Fruit fly (Drosophila melanogaster) whole organism, embryonic: ENCODE data around the gene CG13454.

Experiments used
- Aef1 ChIP-seq: fragments of 200-800 bp; sonication (Bioruptor generic); IDR thresholded peaks from 3 replicates; pipeline ENCODE4 v1.3.6; 2022; ENCODE audit warnings: missing biosample characterization, missing genetic modification characterization
- Atf6 ChIP-seq: fragments of 200-800 bp; sonication (Bioruptor generic); IDR thresholded peaks from 2 replicates; pipeline ENCODE4 v1.3.6; 2022; ENCODE audit warnings: missing biosample characterization, missing genetic modification characterization
- Bgb ChIP-seq: fragments of 200-800 bp; sonication (Bioruptor generic); IDR thresholded peaks from 2 replicates; pipeline ENCODE4 v1.3.6; 2022; ENCODE audit warnings: missing biosample characterization, missing genetic modification characterization; ENCODE audit not compliant: partially characterized antibody
- CG10147 ChIP-seq: fragments of 200-800 bp; sonication (Bioruptor generic); optimal IDR thresholded peaks from 2 replicates; lab custom pipeline; 2019; ENCODE audit warnings: missing biosample characterization, mild to moderate bottlenecking, missing genetic modification characterization, moderate library complexity
- CG10462 ChIP-seq: fragments of 200-800 bp; sonication (Bioruptor generic); optimal IDR thresholded peaks from 2 replicates; lab custom pipeline; 2016; ENCODE audit warnings: missing biosample characterization, missing genetic modification characterization
- CG12155 ChIP-seq: fragments of 200-800 bp; sonication (Bioruptor generic); optimal IDR thresholded peaks from 3 replicates; lab custom pipeline; 2016; ENCODE audit warnings: missing biosample characterization, missing genetic modification characterization
- CG12769 ChIP-seq: fragments of 200-800 bp; sonication (Bioruptor generic); optimal IDR thresholded peaks from 2 replicates; lab custom pipeline; 2019; ENCODE audit warnings: missing biosample characterization, mild to moderate bottlenecking, missing genetic modification characterization, moderate library complexity
- CG14667 ChIP-seq: fragments of 200-800 bp; sonication (Bioruptor generic); IDR thresholded peaks from 2 replicates; pipeline ENCODE4 v1.3.6; 2022; ENCODE audit warnings: missing biosample characterization, missing genetic modification characterization
- CG14710 ChIP-seq: fragments of 200-800 bp; sonication (Bioruptor generic); optimal IDR thresholded peaks from 3 replicates; lab custom pipeline; 2019; ENCODE audit warnings: missing biosample characterization, mild to moderate bottlenecking, missing genetic modification characterization, moderate library complexity
- CG15269 ChIP-seq: fragments of 200-800 bp; sonication (Bioruptor generic); optimal IDR thresholded peaks from 2 replicates; lab custom pipeline; 2018; ENCODE audit warnings: missing biosample characterization, mild to moderate bottlenecking, missing genetic modification characterization, moderate library complexity
- CG30020 ChIP-seq: fragments of 200-800 bp; optimal IDR thresholded peaks from 2 replicates; lab custom pipeline; 2019; ENCODE audit warnings: missing biosample characterization, mild to moderate bottlenecking, missing genetic modification characterization, moderate library complexity
- CG30431 ChIP-seq: fragments of 200-800 bp; sonication (Bioruptor generic); optimal IDR thresholded peaks from 2 replicates; lab custom pipeline; 2017; ENCODE audit warnings: missing biosample characterization, missing genetic modification characterization
- CG3065 ChIP-seq: fragments of 200-800 bp; sonication (Bioruptor generic); optimal IDR thresholded peaks from 2 replicates; lab custom pipeline; 2016; ENCODE audit warnings: missing biosample characterization, missing genetic modification characterization
- CG32532 ChIP-seq: fragments of 200-800 bp; sonication (Bioruptor generic); IDR thresholded peaks from 2 replicates; pipeline ENCODE4 v1.3.6; 2022; ENCODE audit warnings: missing biosample characterization, missing genetic modification characterization
- CG3726 ChIP-seq: fragments of 200-800 bp; sonication (Bioruptor generic); IDR thresholded peaks from 3 replicates; pipeline ENCODE4, ENCODE4 v1.3.6; 2022; ENCODE audit warnings: missing biosample characterization, missing genetic modification characterization
- CG4424 ChIP-seq: fragments of 200-800 bp; sonication (Bioruptor generic); optimal IDR thresholded peaks from 3 replicates; lab custom pipeline; 2016; ENCODE audit warnings: missing biosample characterization, missing genetic modification characterization
- CG4820 ChIP-seq: fragments of 200-800 bp; sonication (Bioruptor generic); optimal IDR thresholded peaks from 3 replicates; lab custom pipeline; 2016; ENCODE audit warnings: missing biosample characterization, missing genetic modification characterization
- CG5953 ChIP-seq: fragments of 200-800 bp; sonication (Bioruptor generic); IDR thresholded peaks from 2 replicates; pipeline ENCODE4 v1.3.6; 2022; ENCODE audit warnings: missing biosample characterization, missing genetic modification characterization
- CG6272 ChIP-seq: fragments of 200-800 bp; sonication (Bioruptor generic); IDR thresholded peaks from 2 replicates; pipeline ENCODE4 v1.3.6; 2022; ENCODE audit warnings: missing biosample characterization, missing genetic modification characterization
- CG6683 ChIP-seq: fragments of 200-800 bp; sonication (Bioruptor generic); optimal IDR thresholded peaks from 2 replicates; lab custom pipeline; 2017; ENCODE audit warnings: missing biosample characterization, mild to moderate bottlenecking, missing genetic modification characterization, missing genetic modification reagents
- CG7745 ChIP-seq: fragments of 200-800 bp; sonication (Bioruptor generic); optimal IDR thresholded peaks from 2 replicates; lab custom pipeline; 2018; ENCODE audit warnings: missing biosample characterization, mild to moderate bottlenecking, missing genetic modification characterization, moderate library complexity
- CG7987 ChIP-seq: fragments of 200-800 bp; sonication (Bioruptor generic); optimal IDR thresholded peaks from 2 replicates; lab custom pipeline; 2018; ENCODE audit warnings: missing biosample characterization, mild to moderate bottlenecking, missing genetic modification characterization, moderate library complexity
- CG9876 ChIP-seq: fragments of 200-800 bp; sonication (Bioruptor generic); optimal IDR thresholded peaks from 2 replicates; lab custom pipeline; 2016; ENCODE audit warnings: missing biosample characterization, missing genetic modification characterization
- Dip2 ChIP-seq: fragments of 200-800 bp; sonication (Bioruptor generic); IDR thresholded peaks from 2 replicates; pipeline ENCODE4 v1.3.6; 2022; ENCODE audit warnings: missing biosample characterization, missing genetic modification characterization
- Drgx ChIP-seq: fragments of 200-800 bp; sonication (Bioruptor generic); IDR thresholded peaks from 2 replicates; pipeline ENCODE4 v1.3.6; 2022; ENCODE audit warnings: missing biosample characterization, missing genetic modification characterization
- Ets65A ChIP-seq: fragments of 200-800 bp; sonication (Bioruptor generic); peaks from one replicate; lab custom pipeline; 2016; ENCODE audit warnings: missing biosample characterization, missing genetic modification characterization
- Gsc ChIP-seq: fragments of 200-800 bp; sonication (Bioruptor generic); IDR thresholded peaks from 2 replicates; pipeline ENCODE4 v1.3.6; 2022; ENCODE audit warnings: missing biosample characterization, missing genetic modification characterization
- HLH54F ChIP-seq: fragments of 200-800 bp; sonication (Bioruptor generic); optimal IDR thresholded peaks from 3 replicates; lab custom pipeline; 2016; ENCODE audit warnings: missing biosample characterization, missing genetic modification characterization
- Hr78 ChIP-seq, 2 experiments: fragments of 200-800 bp in 1 of 2; fragments of >200 bp in 1 of 2; sonication (Bioruptor generic) in 1 of 2; optimal IDR thresholded peaks; 2 replicates each; lab custom pipeline; 2017 to 2019; ENCODE audit warnings: missing biosample characterization in 2 of 2, missing genetic modification characterization in 2 of 2, mild to moderate bottlenecking in 1 of 2, moderate library complexity in 1 of 2
- Lim3 ChIP-seq: fragments of 200-800 bp; sonication (Bioruptor generic); IDR thresholded peaks from 2 replicates; pipeline ENCODE4 v1.3.6; 2022; ENCODE audit warnings: missing biosample characterization, missing genetic modification characterization
- Med ChIP-seq: fragments of 200-800 bp; sonication (Bioruptor generic); peaks from one replicate; lab custom pipeline; 2016; ENCODE audit warnings: missing biosample characterization, missing genetic modification characterization, mild to moderate bottlenecking, inconsistent platforms, moderate library complexity
- PHDP ChIP-seq: fragments of 200-800 bp; sonication (Bioruptor generic); optimal IDR thresholded peaks from 3 replicates; lab custom pipeline; 2018; ENCODE audit warnings: missing biosample characterization, mild to moderate bottlenecking, missing genetic modification characterization, moderate library complexity
- Sin3A ChIP-seq: fragments of >200 bp; optimal IDR thresholded peaks from 2 replicates; lab custom pipeline; 2018
- Taf1 ChIP-seq: fragments of 200-800 bp; sonication (Bioruptor generic); IDR thresholded peaks from 2 replicates; pipeline ENCODE4 v1.3.6; 2022; ENCODE audit warnings: missing biosample characterization, missing genetic modification characterization
- ato ChIP-seq: fragments of 200-800 bp; sonication (Bioruptor generic); IDR thresholded peaks from 2 replicates; pipeline ENCODE4 v1.3.6; 2022; ENCODE audit warnings: missing biosample characterization, missing genetic modification characterization; ENCODE audit not compliant: partially characterized antibody
- caup ChIP-seq: fragments of 200-800 bp; sonication (Bioruptor generic); optimal IDR thresholded peaks from 3 replicates; lab custom pipeline; 2017; ENCODE audit warnings: missing biosample characterization, mild to moderate bottlenecking, missing genetic modification characterization, moderate library complexity; ENCODE audit not compliant: severe bottlenecking
- dysf ChIP-seq: fragments of 200-800 bp; sonication (Bioruptor generic); IDR thresholded peaks from 3 replicates; pipeline ENCODE4 v1.3.6; 2022; ENCODE audit warnings: missing biosample characterization, missing genetic modification characterization
- fd96Cb ChIP-seq: fragments of 200-800 bp; sonication (Bioruptor generic); optimal IDR thresholded peaks from 2 replicates; lab custom pipeline; 2018; ENCODE audit warnings: missing biosample characterization, mild to moderate bottlenecking, missing genetic modification characterization, moderate library complexity
- ftz-f1 ChIP-seq: fragments of 200-800 bp; sonication (Bioruptor generic); optimal IDR thresholded peaks from 2 replicates; lab custom pipeline; 2016; ENCODE audit warnings: missing biosample characterization, missing genetic modification characterization
- fu2 ChIP-seq: fragments of 200-800 bp; sonication (Bioruptor generic); optimal IDR thresholded peaks from 2 replicates; lab custom pipeline; 2016; ENCODE audit warnings: missing biosample characterization, missing genetic modification characterization
- h ChIP-seq: fragments of >200 bp; optimal IDR thresholded peaks from 2 replicates; lab custom pipeline; 2017
- klu ChIP-seq: fragments of 200-800 bp; sonication (Bioruptor generic); IDR thresholded peaks from 2 replicates; pipeline ENCODE4 v1.3.6; 2022; ENCODE audit warnings: missing biosample characterization, missing genetic modification characterization
- lov ChIP-seq, 2 experiments: fragments of 200-800 bp in 1 of 2; fragments of >200 bp in 1 of 2; sonication (Bioruptor generic) in 1 of 2; IDR thresholded peaks in 1 of 2; optimal IDR thresholded peaks in 1 of 2; 2 replicates in 1 of 2; 3 replicates in 1 of 2; pipeline versions ENCODE4 v1.3.6 to Lab custom; 2017 to 2022; ENCODE audit warnings: missing biosample characterization in 1 of 2, missing genetic modification characterization in 1 of 2
- ranshi ChIP-seq: fragments of 200-800 bp; sonication (Bioruptor generic); IDR thresholded peaks from 2 replicates; pipeline ENCODE4 v1.3.6; 2022; ENCODE audit warnings: missing biosample characterization, missing genetic modification characterization
- seq ChIP-seq: fragments of 200-800 bp; sonication (Bioruptor generic); IDR thresholded peaks from 2 replicates; pipeline ENCODE4 v1.3.6; 2022; ENCODE audit warnings: missing biosample characterization, missing genetic modification characterization
- shn ChIP-seq: fragments of 200-800 bp; sonication (Bioruptor generic); optimal IDR thresholded peaks from 3 replicates; lab custom pipeline; 2016; ENCODE audit warnings: missing biosample characterization, missing genetic modification characterization
- stwl ChIP-seq: fragments of 200-800 bp; sonication (Bioruptor generic); optimal IDR thresholded peaks from 3 replicates; lab custom pipeline; 2018; ENCODE audit warnings: missing biosample characterization, mild to moderate bottlenecking, missing genetic modification characterization, moderate library complexity
- sug ChIP-seq: fragments of 200-800 bp; optimal IDR thresholded peaks from 2 replicates; lab custom pipeline; 2019; ENCODE audit warnings: missing biosample characterization, mild to moderate bottlenecking, missing genetic modification characterization, moderate library complexity
- ttk ChIP-seq: fragments of 200-800 bp; sonication (Bioruptor generic); IDR thresholded peaks from 2 replicates; pipeline ENCODE4 v2.1.2; 2022; ENCODE audit warnings: missing biosample characterization, missing genetic modification characterization
- vvl ChIP-seq: fragments of 200-800 bp; sonication (Bioruptor generic); IDR thresholded peaks from 2 replicates; pipeline ENCODE4 v1.3.6; 2022; ENCODE audit warnings: missing biosample characterization, missing genetic modification characterization
- zfh1 ChIP-seq: fragments of 200-800 bp; sonication (Bioruptor generic); IDR thresholded peaks from 3 replicates; pipeline ENCODE4 v1.3.6; 2022; ENCODE audit warnings: missing biosample characterization, missing genetic modification characterization

CG13454 gene

DNA sequence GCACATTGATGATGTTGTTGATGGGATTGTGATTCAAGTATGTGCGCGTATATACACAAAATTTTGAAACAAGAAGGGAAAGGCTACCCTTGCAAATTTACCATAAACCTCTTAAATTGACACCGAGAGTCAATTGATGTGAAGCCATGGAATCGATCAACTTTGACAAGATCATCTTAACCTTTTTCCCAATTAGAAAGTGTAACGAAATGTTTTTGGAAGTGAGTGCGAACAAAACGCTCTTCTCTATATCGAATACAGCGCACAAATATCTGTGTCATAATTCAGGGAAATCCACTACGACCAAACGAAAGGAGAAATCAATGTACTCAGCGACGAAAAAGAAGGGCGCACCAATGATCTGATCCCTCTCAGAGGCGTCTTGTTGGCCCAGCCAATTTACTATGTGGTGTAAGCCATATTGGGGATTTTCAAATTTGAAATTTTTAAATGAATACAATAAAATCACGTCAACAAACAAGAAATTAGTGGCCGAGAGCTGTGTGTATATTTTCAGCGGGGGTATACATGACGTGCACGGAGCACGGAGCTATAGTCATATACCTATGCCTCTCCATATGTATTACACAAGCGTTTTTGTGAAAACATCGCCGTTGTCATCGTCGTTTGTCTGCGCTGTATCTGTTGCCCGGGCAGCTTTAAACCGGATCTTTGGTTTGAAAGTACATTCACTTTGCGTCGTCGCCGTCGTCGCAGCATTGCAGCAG is 16.7 kb upstream of the CG13454 start (continued):
- TF ChIP-seq dysf (GFP tag; lab: Robert Waterston, UW) = peak; percentile 53
- TF ChIP-seq CG9876 (GFP tag; lab: Kevin White, UChicago) = no peak
- TF ChIP-seq CG14667 = no peak
- no peak for TF ChIP-seq Aef1 (GFP tag; lab: Robert Waterston, UW)
- TF ChIP-seq Dip2 (GFP tag; lab: Robert Waterston, UW) = no peak
- peak; percentile 28 for TF ChIP-seq CG15269
- TF ChIP-seq caup (GFP tag; lab: Kevin White, UChicago) = no peak
- TF ChIP-seq Bgb = no peak
- no peak for TF ChIP-seq ato (GFP tag; lab: Robert Waterston, UW)
- TF ChIP-seq CG6272 (GFP tag; lab: Robert Waterston, UW) = no peak
- TF ChIP-seq zfh1 = peak; percentile 20; the same call in 1 of the 3 replicates
- no peak for TF ChIP-seq CG7745
- TF ChIP-seq PHDP (tag; lab: Kevin White, UChicago) = peak; percentile 33
- no peak for TF ChIP-seq CG10462 (GFP tag; lab: Kevin White, UChicago)
- no peak; the same call in 1 of the 2 replicates for TF ChIP-seq CG32532 (GFP tag; lab: Robert Waterston, UW)
- TF ChIP-seq CG5953 (GFP tag; lab: Robert Waterston, UW) = no peak
- no peak for TF ChIP-seq CG4820 (GFP tag; lab: Kevin White, UChicago)
- peak; percentile 35; the same call in 1 of the 2 replicates for TF ChIP-seq vvl (GFP tag; lab: Robert Waterston, UW)
- TF ChIP-seq Gsc (GFP tag; lab: Robert Waterston, UW) = no peak
- TF ChIP-seq sug (tag; lab: Kevin White, UChicago) = no peak
- no peak for TF ChIP-seq Sin3A (lab: Kevin White, UChicago)
- TF ChIP-seq HLH54F = no peak
- TF ChIP-seq Drgx (GFP tag; lab: Robert Waterston, UW) = peak; percentile 61; the same call in 1 of the 2 replicates
- peak; percentile 31 for TF ChIP-seq CG7987 (GFP tag; lab: Kevin White, UChicago)
- no peak; the same call in 1 of the 2 replicates for TF ChIP-seq ranshi (GFP tag; lab: Robert Waterston, UW)
- TF ChIP-seq ttk = peak; percentile 53
- TF ChIP-seq Lim3 (GFP tag; lab: Robert Waterston, UW) = no peak
- no peak for TF ChIP-seq shn (GFP tag; lab: Kevin White, UChicago)
- TF ChIP-seq fu2 = no peak
- no peak for TF ChIP-seq Atf6 (GFP tag; lab: Robert Waterston, UW)
- TF ChIP-seq fd96Cb = peak; percentile 47
- no peak for TF ChIP-seq Hr78 (GFP tag; optimal IDR thresholded peaks at IDR 0.05; lab: Kevin White, UChicago)
- no peak for TF ChIP-seq CG14710
- no peak for TF ChIP-seq CG6683 (GFP tag; lab: Kevin White, UChicago)
- no peak for TF ChIP-seq stwl
- no peak for TF ChIP-seq ftz-f1
- no peak for TF ChIP-seq seq (GFP tag; lab: Robert Waterston, UW)
- peak; percentile 85 for TF ChIP-seq Ets65A (GFP tag; lab: Kevin White, UChicago)
- peak; percentile 15 for TF ChIP-seq CG4424 (GFP tag; lab: Kevin White, UChicago)
- 0 out of 3 replicates have a peak, but pooled peaks have one; percentile 58 for TF ChIP-seq CG3726 (GFP tag; lab: Robert Waterston, UW)
- peak; percentile 1 for TF ChIP-seq CG12155 (GFP tag; lab: Kevin White, UChicago)
- TF ChIP-seq CG30020 (tag; lab: Kevin White, UChicago) = no peak
- TF ChIP-seq h (lab: Kevin White, UChicago) = no peak
- TF ChIP-seq CG3065 (GFP tag; lab: Kevin White, UChicago) = no peak
- no peak for TF ChIP-seq klu (GFP tag; lab: Robert Waterston, UW)
- TF ChIP-seq lov (optimal IDR thresholded peaks at IDR 0.05; lab: Kevin White, UChicago) = no peak
- no peak for TF ChIP-seq lov (GFP tag; IDR thresholded peaks at IDR 0.05; lab: Robert Waterston, UW)
- TF ChIP-seq CG12769 (tag; lab: Kevin White, UChicago) = no peak
- no peak for TF ChIP-seq Taf1 (GFP tag; lab: Robert Waterston, UW)
- TF ChIP-seq Med (GFP tag; lab: Kevin White, UChicago) = peak; percentile 86
- TF ChIP-seq CG10147 (GFP tag; lab: Kevin White, UChicago) = no peak
- TF ChIP-seq CG30431 (GFP tag; lab: Kevin White, UChicago) = no peak
